Worm (Caenorhabditis elegans) whole organism, L4 larva: ENCODE measurements around the gene txt-19.
A peak's percentile ranks its signal among the peaks of the same experiment; 100 is the strongest.

Experiments used
- F49E8.2 ChIP-seq: sonication (generic microtip); optimal IDR thresholded peaks from 2 replicates; lab custom pipeline; 2016; ENCODE audit warnings: missing compliant biosample characterization, mild to moderate bottlenecking, missing genetic modification characterization, borderline replicate concordance
- R02D3.7 ChIP-seq: fragments of 150-350 bp; sonication (generic microtip); optimal IDR thresholded peaks from 3 replicates; lab custom pipeline; 2014; ENCODE audit warnings: missing biosample characterization, missing genetic modification characterization
- ama-1 ChIP-seq: fragments of 150-350 bp; optimal IDR thresholded peaks from 2 replicates; lab custom pipeline; 2014; ENCODE audit warnings: inconsistent platforms, mixed read lengths
- egl-43 ChIP-seq: fragments of 200-800 bp; sonication (Bioruptor generic); IDR thresholded peaks from 2 replicates; pipeline ENCODE4 v1.3.6; 2022; ENCODE audit warnings: missing genetic modification reagents, missing genetic modification characterization, missing compliant biosample characterization
- fos-1 ChIP-seq: fragments of 150-350 bp; optimal IDR thresholded peaks from 2 replicates; lab custom pipeline; 2014; ENCODE audit warnings: missing biosample characterization, missing genetic modification characterization
- hmg-1.1 ChIP-seq: fragments of 200-800 bp; sonication (Bioruptor generic); IDR thresholded peaks from 2 replicates; pipeline ENCODE4 v1.3.6; 2022; ENCODE audit warnings: missing genetic modification reagents, missing genetic modification characterization, missing compliant biosample characterization
- lim-7 ChIP-seq: fragments of 200-800 bp; sonication (Bioruptor generic); IDR thresholded peaks from 2 replicates; pipeline ENCODE4 v1.3.6; 2022; ENCODE audit warnings: missing genetic modification characterization, missing compliant biosample characterization
- nhr-11 ChIP-seq: fragments of 150-350 bp; optimal IDR thresholded peaks from 2 replicates; lab custom pipeline; 2014; ENCODE audit warnings: missing biosample characterization, missing genetic modification characterization
- nhr-28 ChIP-seq: fragments of 150-350 bp; optimal IDR thresholded peaks from 2 replicates; lab custom pipeline; 2014; ENCODE audit warnings: missing biosample characterization, missing genetic modification characterization
- nhr-77 ChIP-seq: fragments of 150-350 bp; optimal IDR thresholded peaks from 2 replicates; lab custom pipeline; 2014; ENCODE audit warnings: missing biosample characterization, missing genetic modification characterization
- rbr-2 ChIP-seq: sonication (generic microtip); optimal IDR thresholded peaks from 2 replicates; lab custom pipeline; 2016; ENCODE audit warnings: missing genotype, missing genetic modification characterization, missing compliant biosample characterization
- unc-130 ChIP-seq: sonication (generic microtip); optimal IDR thresholded peaks from 2 replicates; lab custom pipeline; 2016; ENCODE audit warnings: missing genetic modification reagents, missing genetic modification characterization, missing compliant biosample characterization
- unc-62 ChIP-seq, 3 experiments: fragments of 150-350 bp in 1 of 3; sonication (generic microtip); optimal IDR thresholded peaks in 2 of 3; peaks in 1 of 3; 1 replicate in 1 of 3; 2 replicates in 2 of 3; lab custom pipeline; 2014 to 2017; ENCODE audit warnings: missing biosample characterization in 3 of 3, missing genetic modification characterization in 3 of 3, missing genetic modification reagents in 3 of 3, missing genotype in 1 of 3
- vab-7 ChIP-seq: fragments of 200-800 bp; sonication (Bioruptor generic); IDR thresholded peaks from 2 replicates; pipeline ENCODE4 v1.3.6; 2022; ENCODE audit warnings: missing genetic modification reagents, missing genetic modification characterization, missing compliant biosample characterization

DNA sequence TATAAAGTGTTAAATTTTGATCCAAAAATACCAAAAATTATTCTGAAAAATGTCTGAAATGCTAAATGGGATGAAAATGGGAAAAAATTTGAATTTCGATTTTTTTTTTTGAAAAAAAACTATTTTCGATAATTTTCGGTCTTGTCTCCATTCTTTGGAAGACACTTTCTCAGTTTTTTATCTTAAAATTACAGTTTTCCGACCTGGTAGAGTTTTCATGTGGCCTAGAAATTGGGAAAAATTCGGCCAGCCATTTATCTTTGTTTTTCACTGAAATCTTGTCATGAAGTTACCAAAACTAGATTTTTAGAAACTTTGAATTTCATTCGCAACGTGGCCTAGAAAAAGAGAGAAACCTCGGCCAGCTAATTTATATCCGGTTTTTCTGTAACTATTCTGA, 4.8 kb upstream of the txt-19 start:
- TF ChIP-seq hmg-1.1 (GFP tag; lab: Robert Waterston, UW) (no peak), nhr-28 (tag; lab: Kevin White, UChicago) (no peak), vab-7 (GFP tag; lab: Robert Waterston, UW) (no peak), ama-1 (no peak), fos-1 (no peak), egl-43 (GFP tag; lab: Robert Waterston, UW) (no peak), unc-62 (GFP tag; optimal IDR thresholded peaks at IDR 0.05 in 1 of 2; lab: Kevin White, UChicago) (peak in 1 of 2 experiments; percentile 67), unc-62 (tag; optimal IDR thresholded peaks at IDR 0.05; lab: Kevin White, UChicago) (no peak), R02D3.7 (tag; lab: Kevin White, UChicago) (no peak), unc-130 (GFP tag; lab: Kevin White, UChicago) (no peak), rbr-2 (tag; lab: Kevin White, UChicago) (no peak), F49E8.2 (tag; lab: Kevin White, UChicago) (no peak), lim-7 (no peak), nhr-77 (tag; lab: Kevin White, UChicago) (no peak), nhr-11 (tag; lab: Kevin White, UChicago) (no peak)
